Worm (Caenorhabditis elegans) whole organism, young adult: ENCODE results near the gene C28H8.3.

Experiments used
- Y53F4B.3 ChIP-seq: fragments of 200-800 bp; sonication (Bioruptor generic); IDR thresholded peaks from 2 replicates; pipeline ENCODE4 v1.3.6; 2022; ENCODE audit warnings: missing genetic modification reagents, missing genetic modification characterization, missing compliant biosample characterization
- ama-1 ChIP-seq, 3 experiments: fragments of 150-350 bp in 1 of 3; sonication (generic microtip) in 2 of 3; optimal IDR thresholded peaks; 2 replicates each; lab custom pipeline; 2014 to 2018; ENCODE audit warnings: missing biosample characterization in 2 of 3, missing genetic modification characterization in 2 of 3, missing genetic modification reagents in 2 of 3
- atf-7 ChIP-seq: sonication (generic microtip); optimal IDR thresholded peaks from 2 replicates; lab custom pipeline; 2017; ENCODE audit warnings: mild to moderate bottlenecking, missing genetic modification characterization, missing compliant biosample characterization
- let-607 ChIP-seq, 2 experiments: fragments of 200-800 bp in 1 of 2; sonication (Bioruptor generic) in 1 of 2; sonication (generic microtip) in 1 of 2; optimal IDR thresholded peaks; 2 replicates each; lab custom pipeline; 2016 to 2018; ENCODE audit warnings: mild to moderate bottlenecking in 2 of 2, missing compliant biosample characterization in 2 of 2, missing genetic modification characterization in 2 of 2, moderate library complexity in 2 of 2, missing genotype in 1 of 2
- mcd-1 ChIP-seq: fragments of 200-800 bp; sonication (Bioruptor generic); IDR thresholded peaks from 2 replicates; pipeline ENCODE4 v1.3.6; 2022; ENCODE audit warnings: missing genetic modification reagents, missing genetic modification characterization, missing compliant biosample characterization
- nfya-1 ChIP-seq: sonication (generic microtip); optimal IDR thresholded peaks from 2 replicates; lab custom pipeline; 2017; ENCODE audit warnings: antibody characterized with exemption, missing compliant biosample characterization, missing genetic modification characterization, borderline replicate concordance; ENCODE audit not compliant: insufficient read depth
- nfyb-1 ChIP-seq: fragments of 200-800 bp; sonication (Bioruptor generic); IDR thresholded peaks from 2 replicates; pipeline ENCODE4 v1.3.6; 2022; ENCODE audit warnings: missing genetic modification reagents, missing genetic modification characterization, missing compliant biosample characterization
- pha-4 ChIP-seq: fragments of 150-350 bp; sonication (generic microtip); optimal IDR thresholded peaks from 2 replicates; lab custom pipeline; 2014; ENCODE audit warnings: missing biosample characterization, missing genetic modification reagents, missing genetic modification characterization
- tbx-9 ChIP-seq: sonication (generic microtip); optimal IDR thresholded peaks from 2 replicates; lab custom pipeline; 2016; ENCODE audit warnings: borderline replicate concordance, missing genetic modification characterization, inconsistent platforms, missing compliant biosample characterization
- unc-130 ChIP-seq: sonication (generic microtip); optimal IDR thresholded peaks from 2 replicates; lab custom pipeline; 2016; ENCODE audit warnings: missing genetic modification reagents, missing genetic modification characterization, missing compliant biosample characterization

DNA sequence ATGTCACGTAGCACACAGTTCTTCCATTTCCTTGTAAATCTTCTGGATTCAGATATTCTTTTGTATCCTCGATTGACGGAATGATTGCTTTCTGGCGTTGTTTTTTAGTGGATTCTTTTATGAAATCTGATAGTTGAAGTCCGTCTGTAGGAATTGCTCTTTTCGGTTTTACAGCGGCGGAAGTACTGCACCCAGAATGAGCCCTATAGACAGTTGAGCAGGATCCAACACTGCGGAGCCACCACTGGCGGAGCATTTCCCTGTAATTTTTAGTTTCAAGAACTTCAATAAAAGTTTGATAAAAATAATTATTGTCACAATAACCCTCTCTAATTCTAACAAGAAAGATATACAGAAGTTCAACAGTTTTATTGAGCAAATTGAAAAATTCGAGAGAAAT, 37.4 kb downstream of the C28H8.3 start, which contains the start of gene F25B5.5:
- no peak for TF ChIP-seq mcd-1 (GFP tag; lab: Robert Waterston, UW)
- no peak for TF ChIP-seq nfya-1 (tag; lab: Kevin White, UChicago)
- TF ChIP-seq ama-1 (optimal IDR thresholded peaks at IDR 0.05; lab: Kevin White, UChicago), result peak; percentile 53
- TF ChIP-seq ama-1 (GFP tag; optimal IDR thresholded peaks at IDR 0.05; lab: Kevin White, UChicago), result no peak
- no peak for TF ChIP-seq Y53F4B.3 (GFP tag; lab: Robert Waterston, UW)
- TF ChIP-seq atf-7, result no peak
- no peak for TF ChIP-seq pha-4
- TF ChIP-seq unc-130 (GFP tag; lab: Kevin White, UChicago), result no peak
- no peak for TF ChIP-seq let-607 (tag; optimal IDR thresholded peaks at IDR 0.05; lab: Kevin White, UChicago)
- no peak for TF ChIP-seq nfyb-1
- no peak for TF ChIP-seq tbx-9 (tag; lab: Kevin White, UChicago)
